Worm (Caenorhabditis elegans) whole organism, L2 larva: Measurements from ENCODE around the gene prmt-1.

ENCODE experiments used
- ZK546.5 ChIP-seq: sonication (generic microtip); optimal IDR thresholded peaks from 2 replicates; lab custom pipeline; 2017; ENCODE audit warnings: missing biosample characterization, missing genetic modification characterization
- aly-2 ChIP-seq: fragments of 150-350 bp; optimal IDR thresholded peaks from 2 replicates; lab custom pipeline; 2014; ENCODE audit warnings: missing biosample characterization, missing genetic modification characterization
- dmd-4 ChIP-seq: sonication (generic microtip); optimal IDR thresholded peaks from 2 replicates; lab custom pipeline; 2017; ENCODE audit warnings: missing biosample characterization, missing genetic modification characterization
- elt-1 ChIP-seq: fragments of 150-350 bp; optimal IDR thresholded peaks from 2 replicates; lab custom pipeline; 2014; ENCODE audit warnings: missing biosample characterization, missing genetic modification characterization
- lsy-2 ChIP-seq, 2 experiments: fragments of 150-350 bp in 1 of 2; sonication (generic microtip) in 1 of 2; optimal IDR thresholded peaks; 2 replicates each; lab custom pipeline; 2014 to 2017; ENCODE audit warnings: missing biosample characterization in 2 of 2, missing genetic modification characterization in 2 of 2
- nhr-11 ChIP-seq: fragments of 150-350 bp; optimal IDR thresholded peaks from 2 replicates; lab custom pipeline; 2014; ENCODE audit warnings: missing biosample characterization, missing genetic modification characterization
- nhr-12 ChIP-seq: fragments of 150-350 bp; optimal IDR thresholded peaks from 2 replicates; lab custom pipeline; 2014; ENCODE audit warnings: missing biosample characterization, missing genetic modification characterization
- nhr-129 ChIP-seq: fragments of 150-350 bp; optimal IDR thresholded peaks from 2 replicates; lab custom pipeline; 2014; ENCODE audit warnings: missing biosample characterization, missing genetic modification characterization
- nhr-23 ChIP-seq: fragments of 150-350 bp; optimal IDR thresholded peaks from 2 replicates; lab custom pipeline; 2014; ENCODE audit warnings: missing biosample characterization, missing genetic modification reagents, missing genetic modification characterization
- skn-1 ChIP-seq: sonication (generic microtip); optimal IDR thresholded peaks from 2 replicates; lab custom pipeline; 2017; ENCODE audit warnings: missing biosample characterization, missing genetic modification characterization
- snpc-4 ChIP-seq: fragments of 150-350 bp; optimal IDR thresholded peaks from 2 replicates; lab custom pipeline; 2014; ENCODE audit warnings: missing biosample characterization, missing genetic modification characterization
- ztf-11 ChIP-seq: sonication (generic microtip); optimal IDR thresholded peaks from 2 replicates; lab custom pipeline; 2017; ENCODE audit warnings: missing biosample characterization, missing genetic modification characterization

DNA sequence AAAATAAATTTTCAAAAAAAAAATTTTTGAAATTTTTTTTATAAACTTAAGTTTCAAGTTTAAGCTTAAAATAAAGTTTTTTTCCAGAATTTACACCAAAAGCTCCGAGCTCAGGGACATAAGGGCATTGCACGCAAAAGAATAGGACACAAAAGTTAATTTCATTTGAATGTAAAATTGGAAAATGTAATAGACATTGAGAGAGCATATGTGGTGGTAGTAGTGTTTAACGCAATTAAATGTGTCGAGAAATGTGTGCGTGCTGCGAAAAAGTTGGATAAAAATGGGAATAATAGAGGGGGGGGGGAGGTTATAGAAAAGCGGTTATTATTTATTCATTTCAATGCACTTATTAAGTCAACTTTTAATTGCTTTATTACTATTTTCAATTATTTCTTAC lies 48.9 kb downstream of the prmt-1 start:
- no peak for TF ChIP-seq elt-1 (tag; lab: Kevin White, UChicago)
- TF ChIP-seq snpc-4, result no peak
- TF ChIP-seq nhr-11 (tag; lab: Kevin White, UChicago), result no peak
- no peak for TF ChIP-seq aly-2 (tag; lab: Kevin White, UChicago)
- TF ChIP-seq skn-1 (tag; lab: Kevin White, UChicago), result no peak
- no peak for TF ChIP-seq nhr-12 (tag; lab: Kevin White, UChicago)
- no peak for TF ChIP-seq ZK546.5 (tag; lab: Kevin White, UChicago)
- no peak for TF ChIP-seq lsy-2 (tag; optimal IDR thresholded peaks at IDR 0.05; lab: Kevin White, UChicago)
- TF ChIP-seq nhr-23 (tag; lab: Kevin White, UChicago), result no peak
- no peak for TF ChIP-seq dmd-4 (tag; lab: Kevin White, UChicago)
- TF ChIP-seq ztf-11 (tag; lab: Kevin White, UChicago), result no peak
- TF ChIP-seq nhr-129, result no peak
